Worm (Caenorhabditis elegans) whole organism, L4 larva: ENCODE results near the gene lido-1.

Experiments
- F49E8.2 ChIP-seq: sonication (generic microtip); optimal IDR thresholded peaks from 2 replicates; lab custom pipeline; 2016; ENCODE audit warnings: missing compliant biosample characterization, mild to moderate bottlenecking, missing genetic modification characterization, borderline replicate concordance
- T20F7.1 ChIP-seq: fragments of 200-800 bp; sonication (Bioruptor generic); optimal IDR thresholded peaks from 2 replicates; lab custom pipeline; 2018; ENCODE audit warnings: mild to moderate bottlenecking, missing genetic modification characterization, missing compliant biosample characterization
- Y5F2A.4 ChIP-seq: fragments of 200-800 bp; sonication (Bioruptor generic); optimal IDR thresholded peaks from 2 replicates; lab custom pipeline; 2018; ENCODE audit warnings: mild to moderate bottlenecking, missing genetic modification characterization, missing compliant biosample characterization
- aha-1 ChIP-seq: fragments of 150-350 bp; peaks from one replicate; lab custom pipeline; 2014; ENCODE audit warnings: missing biosample characterization, missing genetic modification characterization
- ama-1 ChIP-seq: fragments of 150-350 bp; optimal IDR thresholded peaks from 2 replicates; lab custom pipeline; 2014; ENCODE audit warnings: inconsistent platforms, mixed read lengths
- arid-1 ChIP-seq: fragments of 200-800 bp; sonication (Bioruptor generic); conservative IDR thresholded peaks from 2 replicates; pipeline ENCODE4 v1.3.6; 2022; ENCODE audit warnings: missing genetic modification reagents, missing genetic modification characterization, missing compliant biosample characterization
- ceh-20 ChIP-seq: fragments of 200-800 bp; sonication (Bioruptor generic); IDR thresholded peaks from 2 replicates; pipeline ENCODE4 v1.3.6; 2022; ENCODE audit warnings: missing genetic modification reagents, missing genetic modification characterization, missing compliant biosample characterization
- ceh-62 ChIP-seq: sonication (generic microtip); optimal IDR thresholded peaks from 2 replicates; lab custom pipeline; 2017; ENCODE audit warnings: missing biosample characterization, missing genetic modification characterization
- ceh-82 ChIP-seq: sonication (generic microtip); optimal IDR thresholded peaks from 2 replicates; lab custom pipeline; 2017; ENCODE audit warnings: missing biosample characterization, missing genetic modification characterization
- cey-2 ChIP-seq: sonication (generic microtip); optimal IDR thresholded peaks from 3 replicates; lab custom pipeline; 2017; ENCODE audit warnings: missing genetic modification characterization, mild to moderate bottlenecking, missing compliant biosample characterization, antibody characterized with exemption, borderline replicate concordance; ENCODE audit not compliant: insufficient read depth
- daf-16 ChIP-seq, 3 experiments: sonication (generic microtip); optimal IDR thresholded peaks; 2 replicates each; lab custom pipeline; 2016 to 2017; ENCODE audit warnings: missing genetic modification characterization in 3 of 3, missing genetic modification reagents in 3 of 3, mild to moderate bottlenecking in 2 of 3, missing compliant biosample characterization in 2 of 3, missing biosample characterization in 1 of 3, moderate library complexity in 1 of 3
- daf-19 ChIP-seq: fragments of 200-800 bp; sonication (Bioruptor generic); conservative IDR thresholded peaks from 2 replicates; pipeline ENCODE4 v1.3.6; 2022; ENCODE audit warnings: missing genetic modification characterization, missing compliant biosample characterization
- dmd-6 ChIP-seq: fragments of 200-800 bp; sonication (Bioruptor generic); IDR thresholded peaks from 2 replicates; pipeline ENCODE4 v1.3.6; 2022; ENCODE audit warnings: missing genetic modification reagents, missing genetic modification characterization, missing compliant biosample characterization
- dmd-8 ChIP-seq: fragments of 200-800 bp; sonication (Bioruptor generic); IDR thresholded peaks from 2 replicates; pipeline ENCODE4 v1.3.6; 2022; ENCODE audit warnings: missing genetic modification characterization, missing compliant biosample characterization
- dve-1 ChIP-seq: sonication (generic microtip); optimal IDR thresholded peaks from 2 replicates; lab custom pipeline; 2017; ENCODE audit warnings: antibody characterized with exemption, mild to moderate bottlenecking, missing genetic modification characterization, missing compliant biosample characterization; ENCODE audit not compliant: insufficient read depth
- hif-1 ChIP-seq, 2 experiments: sonication (generic microtip); optimal IDR thresholded peaks; 2 replicates each; lab custom pipeline; 2016 to 2017; ENCODE audit warnings: missing compliant biosample characterization in 2 of 2, missing genetic modification characterization in 2 of 2, missing genetic modification reagents in 2 of 2, missing genotype in 2 of 2, mild to moderate bottlenecking in 1 of 2
- hlh-11 ChIP-seq: fragments of 200-800 bp; sonication (Bioruptor generic); optimal IDR thresholded peaks from 2 replicates; lab custom pipeline; 2018; ENCODE audit warnings: mild to moderate bottlenecking, missing genetic modification characterization, missing compliant biosample characterization
- hlh-30 ChIP-seq: sonication (generic microtip); optimal IDR thresholded peaks from 2 replicates; lab custom pipeline; 2017; ENCODE audit warnings: antibody characterized with exemption, mild to moderate bottlenecking, missing genetic modification characterization, missing compliant biosample characterization; ENCODE audit not compliant: insufficient read depth
- jun-1 ChIP-seq: fragments of 150-350 bp; optimal IDR thresholded peaks from 2 replicates; lab custom pipeline; 2014; ENCODE audit warnings: missing biosample characterization, missing genetic modification reagents, missing genetic modification characterization
- lim-7 ChIP-seq: fragments of 200-800 bp; sonication (Bioruptor generic); IDR thresholded peaks from 2 replicates; pipeline ENCODE4 v1.3.6; 2022; ENCODE audit warnings: missing genetic modification characterization, missing compliant biosample characterization
- lin-13 ChIP-seq: fragments of 150-350 bp; optimal IDR thresholded peaks from 2 replicates; lab custom pipeline; 2014; ENCODE audit warnings: missing biosample characterization, missing genetic modification reagents, missing genetic modification characterization
- madf-5 ChIP-seq, 2 experiments: fragments of 200-800 bp; sonication (Bioruptor generic); IDR thresholded peaks; 2 replicates each; pipeline ENCODE4 v1.3.6; 2022; ENCODE audit warnings: missing compliant biosample characterization in 2 of 2, missing genetic modification characterization in 2 of 2
- mdl-1 ChIP-seq, 2 experiments: fragments of 150-350 bp in 1 of 2; sonication (generic microtip) in 1 of 2; optimal IDR thresholded peaks; 2 replicates each; lab custom pipeline; 2014 to 2017; ENCODE audit warnings: missing biosample characterization in 2 of 2, missing genetic modification characterization in 2 of 2
- mes-2 ChIP-seq: sonication (generic microtip); optimal IDR thresholded peaks from 2 replicates; lab custom pipeline; 2016; ENCODE audit warnings: missing genotype, mild to moderate bottlenecking, missing genetic modification characterization, missing compliant biosample characterization; ENCODE audit not compliant: poor library complexity, severe bottlenecking
- nhr-28 ChIP-seq: fragments of 150-350 bp; optimal IDR thresholded peaks from 2 replicates; lab custom pipeline; 2014; ENCODE audit warnings: missing biosample characterization, missing genetic modification characterization
- nhr-77 ChIP-seq: fragments of 150-350 bp; optimal IDR thresholded peaks from 2 replicates; lab custom pipeline; 2014; ENCODE audit warnings: missing biosample characterization, missing genetic modification characterization
- php-3 ChIP-seq: fragments of 200-800 bp; sonication (Bioruptor generic); IDR thresholded peaks from 2 replicates; pipeline ENCODE4 v1.3.6; 2022; ENCODE audit warnings: missing genetic modification reagents, missing genetic modification characterization, missing compliant biosample characterization
- pqm-1 ChIP-seq: sonication (generic microtip); optimal IDR thresholded peaks from 2 replicates; lab custom pipeline; 2017; ENCODE audit warnings: missing biosample characterization, missing genetic modification characterization
- saeg-2 ChIP-seq: fragments of 200-800 bp; sonication (Bioruptor generic); IDR thresholded peaks from 2 replicates; pipeline ENCODE4 v1.3.6; 2022; ENCODE audit warnings: missing genetic modification reagents, missing genetic modification characterization, missing compliant biosample characterization
- set-16 ChIP-seq: fragments of 200-800 bp; sonication (Bioruptor generic); IDR thresholded peaks from 2 replicates; pipeline ENCODE4 v1.3.6; 2022; ENCODE audit warnings: missing genetic modification reagents, missing genetic modification characterization, missing compliant biosample characterization
- spr-1 ChIP-seq: sonication (generic microtip); optimal IDR thresholded peaks from 2 replicates; lab custom pipeline; 2016; ENCODE audit warnings: mild to moderate bottlenecking, missing genetic modification characterization, missing compliant biosample characterization
- tra-1 ChIP-seq: fragments of 200-800 bp; sonication (Bioruptor generic); IDR thresholded peaks from 2 replicates; pipeline ENCODE4 v1.3.6; 2022; ENCODE audit warnings: missing genetic modification reagents, missing genetic modification characterization, missing compliant biosample characterization
- unc-62 ChIP-seq, 3 experiments: fragments of 150-350 bp in 1 of 3; sonication (generic microtip); optimal IDR thresholded peaks in 2 of 3; peaks in 1 of 3; 1 replicate in 1 of 3; 2 replicates in 2 of 3; lab custom pipeline; 2014 to 2017; ENCODE audit warnings: missing biosample characterization in 3 of 3, missing genetic modification characterization in 3 of 3, missing genetic modification reagents in 3 of 3, missing genotype in 1 of 3
- vab-7 ChIP-seq: fragments of 200-800 bp; sonication (Bioruptor generic); IDR thresholded peaks from 2 replicates; pipeline ENCODE4 v1.3.6; 2022; ENCODE audit warnings: missing genetic modification reagents, missing genetic modification characterization, missing compliant biosample characterization
- zfp-3 ChIP-seq: fragments of 200-800 bp; sonication (Bioruptor generic); conservative IDR thresholded peaks from 2 replicates; pipeline ENCODE4 v1.3.6; 2022; ENCODE audit warnings: missing genetic modification reagents, missing genetic modification characterization, missing compliant biosample characterization

lido-1 gene

ce11 chrX:17055836-17056783 is 40.2 kb downstream of the lido-1 start:
- no peak for TF ChIP-seq ceh-82 (tag; lab: Kevin White, UChicago)
- peak; percentile 36 for TF ChIP-seq hlh-11 (tag; lab: Kevin White, UChicago)
- TF ChIP-seq daf-16 (GFP tag; optimal IDR thresholded peaks at IDR 0.05; lab: Kevin White, UChicago) = no peak
- peak; percentile 74 for TF ChIP-seq daf-16 (tag; optimal IDR thresholded peaks at IDR 0.05; lab: Kevin White, UChicago)
- TF ChIP-seq dmd-6 = peak; percentile 57
- TF ChIP-seq arid-1 (GFP tag; lab: Robert Waterston, UW) = no peak
- peak; percentile 37 for TF ChIP-seq dve-1
- TF ChIP-seq zfp-3 (GFP tag; lab: Robert Waterston, UW) = peak; percentile 82
- TF ChIP-seq hlh-30 = peak; percentile 47
- TF ChIP-seq cey-2 (tag; lab: Kevin White, UChicago) = no peak
- peak; percentile 11 for TF ChIP-seq nhr-77
- TF ChIP-seq spr-1 (tag; lab: Kevin White, UChicago) = no peak
- no peak for TF ChIP-seq madf-5 (GFP tag; IDR thresholded peaks at IDR 0.05; lab: Robert Waterston, UW)
- peak; percentile 26 for TF ChIP-seq lin-13 (GFP tag; lab: Kevin White, UChicago)
- TF ChIP-seq ceh-20 (GFP tag; lab: Robert Waterston, UW) = peak; percentile 53; the same call in 1 of the 2 replicates
- no peak for TF ChIP-seq hif-1 (tag; optimal IDR thresholded peaks at IDR 0.05; lab: Kevin White, UChicago)
- peak; percentile 10 for TF ChIP-seq aha-1 (tag; lab: Kevin White, UChicago)
- TF ChIP-seq php-3 (GFP tag; lab: Robert Waterston, UW) = peak; percentile 96
- TF ChIP-seq mes-2 (tag; lab: Kevin White, UChicago) = peak; percentile 28
- TF ChIP-seq ama-1 (lab: Kevin White, UChicago) = no peak
- TF ChIP-seq nhr-28 = peak; percentile 60
- TF ChIP-seq mdl-1 (tag; optimal IDR thresholded peaks at IDR 0.05; lab: Kevin White, UChicago) = peak; percentile 2 to 40
- TF ChIP-seq pqm-1 = peak; percentile 47
- TF ChIP-seq tra-1 (GFP tag; lab: Robert Waterston, UW) = no peak
- TF ChIP-seq jun-1 (tag; lab: Kevin White, UChicago) = no peak
- no peak for TF ChIP-seq saeg-2 (GFP tag; lab: Robert Waterston, UW)
- TF ChIP-seq T20F7.1 (GFP tag; lab: Kevin White, UChicago) = no peak

ce11 chrX:17055481-17055835 is 40.9 kb downstream of the lido-1 start, which contains the start of gene gcy-11:
gcy-11 (minus strand) TSS chrX:17055581.
- TF ChIP-seq unc-62 (GFP tag; optimal IDR thresholded peaks at IDR 0.05 in 1 of 2; lab: Kevin White, UChicago) (peak in 1 of 2 experiments; percentile 11), unc-62 (tag; optimal IDR thresholded peaks at IDR 0.05; lab: Kevin White, UChicago) (no peak), set-16 (GFP tag; lab: Robert Waterston, UW) (no peak), Y5F2A.4 (GFP tag; lab: Kevin White, UChicago) (no peak), daf-19 (no peak), vab-7 (GFP tag; lab: Robert Waterston, UW) (no peak), ceh-62 (tag; lab: Kevin White, UChicago) (no peak), aha-1 (tag; lab: Kevin White, UChicago) (peak; percentile 80), F49E8.2 (tag; lab: Kevin White, UChicago) (no peak), dmd-8 (GFP tag; lab: Robert Waterston, UW) (0 out of 2 replicates have a peak, but pooled peaks have one; percentile 13), lim-7 (GFP tag; lab: Robert Waterston, UW) (0 out of 2 replicates have a peak, but pooled peaks have one; percentile 11), hlh-30 (no peak), daf-16 (GFP tag; optimal IDR thresholded peaks at IDR 0.05; lab: Kevin White, UChicago) (no peak), daf-16 (tag; optimal IDR thresholded peaks at IDR 0.05; lab: Kevin White, UChicago) (no peak)
- TF ChIP-seq, all 104 proteins: peak for 4
